Fruit fly (Drosophila melanogaster): Measurements from ENCODE around the gene robo2.
A peak's percentile ranks its signal among the peaks of the same experiment; 100 is the strongest.

The robo2 gene

dm6 chr2L:1428290-1428689, 8.0 kb upstream of the robo2 start, which contains the start of gene CG43401 (continued):
- no peak for TF ChIP-seq CG4617 (GFP tag; optimal IDR thresholded peaks at IDR 0.05; ENCODE audit: borderline replicate concordance)
- TF ChIP-seq grau (tag; optimal IDR thresholded peaks at IDR 0.05), result peak; percentile 47
- TF ChIP-seq tup (GFP tag; optimal IDR thresholded peaks at IDR 0.05), result no peak
- TF ChIP-seq hkb (optimal IDR thresholded peaks at IDR 0.05), result no peak
- TF ChIP-seq hkb (GFP tag; IDR thresholded peaks at IDR 0.05), result peak; percentile 78
- TF ChIP-seq zen2 (GFP tag; IDR thresholded peaks at IDR 0.05; ENCODE audit: partially characterized antibody), result no peak
- no peak for TF ChIP-seq lov (optimal IDR thresholded peaks at IDR 0.05)
- no peak for TF ChIP-seq lov (GFP tag; IDR thresholded peaks at IDR 0.05)
- no peak for TF ChIP-seq cato (GFP tag; optimal IDR thresholded peaks at IDR 0.05; ENCODE audit: borderline replicate concordance)
- TF ChIP-seq stwl (tag; optimal IDR thresholded peaks at IDR 0.05), result no peak
- TF ChIP-seq Eip74EF (GFP tag; optimal IDR thresholded peaks at IDR 0.05), result no peak
- no peak for TF ChIP-seq Max (GFP tag; optimal IDR thresholded peaks at IDR 0.05)
- TF ChIP-seq H15 (GFP tag; IDR thresholded peaks at IDR 0.05), result peak; percentile 69; the same call in 2 of the 3 replicates
- no peak for TF ChIP-seq CG9876 (GFP tag; optimal IDR thresholded peaks at IDR 0.05)
- TF ChIP-seq CG1603 (tag; optimal IDR thresholded peaks at IDR 0.05), result peak; percentile 43
- TF ChIP-seq ssp (GFP tag; IDR thresholded peaks at IDR 0.05), result peak; percentile 46
- TF ChIP-seq CG31224 (GFP tag; IDR thresholded peaks at IDR 0.05), result no peak
- TF ChIP-seq gt (GFP tag; IDR thresholded peaks at IDR 0.05), result no peak
- TF ChIP-seq CG32767 (GFP tag; IDR thresholded peaks at IDR 0.05), result peak; percentile 66
- peak; percentile 17 for TF ChIP-seq CG17912 (GFP tag; optimal IDR thresholded peaks at IDR 0.05)
- peak; percentile 25 for TF ChIP-seq CG12659 (GFP tag; optimal IDR thresholded peaks at IDR 0.05)
- no peak for TF ChIP-seq CG34376 (GFP tag; optimal IDR thresholded peaks at IDR 0.05)
- no peak for TF ChIP-seq CG12104 (GFP tag; optimal IDR thresholded peaks at IDR 0.05)
- no peak for TF ChIP-seq CG33213 (GFP tag; optimal IDR thresholded peaks at IDR 0.05)
- TF ChIP-seq CG18599 (GFP tag; optimal IDR thresholded peaks at IDR 0.05), result peak; percentile 39
- no peak for TF ChIP-seq Dref (GFP tag; IDR thresholded peaks at IDR 0.05)
- no peak for TF ChIP-seq da (GFP tag; optimal IDR thresholded peaks at IDR 0.05)
- no peak for TF ChIP-seq abd-A (tag; optimal IDR thresholded peaks at IDR 0.05)
- TF ChIP-seq knrl (GFP tag; IDR thresholded peaks at IDR 0.05; ENCODE audit: partially characterized antibody), result no peak
- peak; percentile 76 for TF ChIP-seq dysf (GFP tag; IDR thresholded peaks at IDR 0.05)
- no peak for TF ChIP-seq Hand (GFP tag; optimal IDR thresholded peaks at IDR 0.05)
- TF ChIP-seq CTCF (GFP tag; optimal IDR thresholded peaks at IDR 0.05), result no peak
- TF ChIP-seq gcm (GFP tag; optimal IDR thresholded peaks at IDR 0.05), result peak; percentile 60
- no peak for TF ChIP-seq CG11456 (GFP tag; IDR thresholded peaks at IDR 0.05)
- TF ChIP-seq CG6854 (GFP tag; optimal IDR thresholded peaks at IDR 0.05), result no peak
- peak; percentile 13 to 38 for TF ChIP-seq dpn (GFP tag; optimal IDR thresholded peaks at IDR 0.05)
- TF ChIP-seq az2 (GFP tag; optimal IDR thresholded peaks at IDR 0.05), result peak; percentile 40
- TF ChIP-seq CG12942 (GFP tag; optimal IDR thresholded peaks at IDR 0.05), result no peak
- TF ChIP-seq CG7987 (GFP tag; optimal IDR thresholded peaks at IDR 0.05), result no peak
- TF ChIP-seq CG8944 (GFP tag; optimal IDR thresholded peaks at IDR 0.05), result no peak
- peak; percentile 9 for TF ChIP-seq CG18476 (GFP tag; optimal IDR thresholded peaks at IDR 0.05)
- TF ChIP-seq CG11085 (GFP tag; IDR thresholded peaks at IDR 0.05), result no peak
- peak; percentile 67; the same call in 1 of the 3 replicates for TF ChIP-seq so (GFP tag; IDR thresholded peaks at IDR 0.05)

DNA sequence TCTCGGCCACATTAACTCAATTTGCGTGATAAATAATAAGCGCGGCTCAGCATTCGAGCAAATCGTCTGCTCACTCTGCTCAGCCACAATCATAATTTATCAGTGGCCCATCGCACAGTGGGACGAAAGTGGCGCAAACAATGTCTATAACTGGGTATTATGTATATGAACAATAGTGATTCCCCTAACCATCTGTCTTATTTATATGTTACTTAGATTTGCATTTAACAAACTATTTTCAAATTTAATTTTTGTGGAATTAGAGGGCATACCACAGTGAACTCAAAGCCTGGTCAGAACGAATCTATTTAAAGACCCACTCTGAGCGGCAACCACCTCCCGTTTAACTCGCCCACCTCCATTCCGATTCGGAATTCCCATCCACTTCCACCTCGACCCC, 7.5 kb upstream of the robo2 start:
- TF ChIP-seq H2.0 (GFP tag; IDR thresholded peaks at IDR 0.05), result peak; percentile 48; the same call in 1 of the 2 replicates
- TF ChIP-seq vvl (GFP tag; IDR thresholded peaks at IDR 0.05), result peak; percentile 59
- peak in 1 of 2 experiments; percentile 24 for TF ChIP-seq Hr51 (GFP tag; optimal IDR thresholded peaks at IDR 0.05)
- no peak for TF ChIP-seq E2f1 (GFP tag; IDR thresholded peaks at IDR 0.05)
- peak; percentile 58; the same call in 2 of the 3 replicates for TF ChIP-seq otp (GFP tag; IDR thresholded peaks at IDR 0.05)
- TF ChIP-seq TFAM (GFP tag; optimal IDR thresholded peaks at IDR 0.05), result no peak
- TF ChIP-seq jigr1 (GFP tag; IDR thresholded peaks at IDR 0.05), result no peak
- peak; percentile 40; the same call in 1 of the 2 replicates for TF ChIP-seq Xrp1 (GFP tag; IDR thresholded peaks at IDR 0.05)
- peak; percentile 41 for TF ChIP-seq Xbp1 (GFP tag; optimal IDR thresholded peaks at IDR 0.05)
- TF ChIP-seq HmgD (GFP tag; optimal IDR thresholded peaks at IDR 0.05), result no peak
- peak; percentile 21 for TF ChIP-seq disco-r (GFP tag; optimal IDR thresholded peaks at IDR 0.05)
- 0 out of 2 replicates have a peak, but pooled peaks have one; percentile 18 for TF ChIP-seq CG4404 (GFP tag; IDR thresholded peaks at IDR 0.05)
